Fruit fly (Drosophila melanogaster) whole organism, adult: ENCODE data around the gene rb.

Experiments
- bab1 ChIP-seq: fragments of 200-800 bp; sonication (Bioruptor generic); optimal IDR thresholded peaks from 3 replicates; lab custom pipeline; 2019; ENCODE audit warnings: missing biosample characterization, mild to moderate bottlenecking, missing genetic modification characterization, moderate library complexity
- cnc ChIP-seq, 2 experiments: fragments of >200 bp; optimal IDR thresholded peaks; 2 replicates each; lab custom pipeline; 2017
- pad ChIP-seq: fragments of 200-800 bp; sonication (Bioruptor generic); optimal IDR thresholded peaks from 3 replicates; lab custom pipeline; 2017; ENCODE audit warnings: missing biosample characterization, missing genetic modification characterization, mild to moderate bottlenecking, moderate library complexity, missing genetic modification reagents
- tj ChIP-seq: fragments of 200-800 bp; sonication (Bioruptor generic); optimal IDR thresholded peaks from 3 replicates; lab custom pipeline; 2017; ENCODE audit warnings: missing biosample characterization, mild to moderate bottlenecking, missing genetic modification characterization, moderate library complexity

dm6 chrX:4563980-4564379, 23.6 kb upstream of the rb start:
- TF ChIP-seq tj (GFP tag; lab: Kevin White, UChicago) (no peak), bab1 (GFP tag; lab: Kevin White, UChicago) (no peak), cnc (optimal IDR thresholded peaks at IDR 0.05; lab: Kevin White, UChicago) (no peak), pad (GFP tag; lab: Kevin White, UChicago) (no peak)
